Worm (Caenorhabditis elegans) whole organism, L3 larva: ENCODE results near the gene F07H5.13.
A peak's percentile ranks its signal among the peaks of the same experiment; 100 is the strongest.

Source experiments
- R02D3.7 ChIP-seq: fragments of 150-350 bp; optimal IDR thresholded peaks from 2 replicates; lab custom pipeline; 2014; ENCODE audit warnings: missing biosample characterization, missing genetic modification characterization
- ama-1 ChIP-seq: fragments of 150-350 bp; optimal IDR thresholded peaks from 2 replicates; lab custom pipeline; 2018
- ceh-82 ChIP-seq: fragments of 150-350 bp; optimal IDR thresholded peaks from 2 replicates; lab custom pipeline; 2014; ENCODE audit warnings: missing biosample characterization, missing genetic modification characterization
- egl-27 ChIP-seq: sonication (generic microtip); optimal IDR thresholded peaks from 4 replicates; lab custom pipeline; 2017; ENCODE audit warnings: missing biosample characterization, missing genetic modification reagents, missing genetic modification characterization
- elt-1 ChIP-seq: fragments of 150-350 bp; optimal IDR thresholded peaks from 2 replicates; lab custom pipeline; 2014; ENCODE audit warnings: missing biosample characterization, missing genetic modification characterization
- nhr-237 ChIP-seq: fragments of 150-350 bp; optimal IDR thresholded peaks from 2 replicates; lab custom pipeline; 2014; ENCODE audit warnings: missing biosample characterization, missing genetic modification characterization
- nhr-28 ChIP-seq: fragments of 150-350 bp; optimal IDR thresholded peaks from 2 replicates; lab custom pipeline; 2014; ENCODE audit warnings: missing biosample characterization, missing genetic modification characterization
- unc-62 ChIP-seq: fragments of 150-350 bp; sonication (generic microtip); optimal IDR thresholded peaks from 4 replicates; lab custom pipeline; 2014; ENCODE audit warnings: missing biosample characterization, missing genetic modification reagents, missing genetic modification characterization
- zag-1 ChIP-seq: fragments of 150-350 bp; optimal IDR thresholded peaks from 2 replicates; lab custom pipeline; 2014; ENCODE audit warnings: missing biosample characterization, missing genetic modification characterization
- ztf-11 ChIP-seq: fragments of 150-350 bp; optimal IDR thresholded peaks from 2 replicates; lab custom pipeline; 2014; ENCODE audit warnings: missing biosample characterization, missing genetic modification characterization
- ztf-4 ChIP-seq: fragments of 150-350 bp; optimal IDR thresholded peaks from 2 replicates; lab custom pipeline; 2014; ENCODE audit warnings: missing biosample characterization, missing genetic modification characterization

- TF ChIP-seq ztf-11 (tag; lab: Kevin White, UChicago): no peak
- peak; percentile 82 for TF ChIP-seq elt-1 (tag; lab: Kevin White, UChicago)
- TF ChIP-seq egl-27 (tag; lab: Kevin White, UChicago): peak; percentile 34
- TF ChIP-seq R02D3.7 (tag; lab: Kevin White, UChicago): no peak
- TF ChIP-seq nhr-237: no peak
- TF ChIP-seq nhr-28 (tag; lab: Kevin White, UChicago): no peak
- no peak for TF ChIP-seq ceh-82 (tag; lab: Kevin White, UChicago)
- TF ChIP-seq ztf-4 (tag; lab: Kevin White, UChicago): peak; percentile 31
- peak; percentile 63 for TF ChIP-seq ama-1 (lab: Kevin White, UChicago)
- no peak for TF ChIP-seq unc-62 (GFP tag; lab: Kevin White, UChicago)
- TF ChIP-seq zag-1 (tag; lab: Kevin White, UChicago): no peak
These were observed 48.1 kb upstream of the F07H5.13 start for ce11 chrII:8742006-8742847.
